Worm (Caenorhabditis elegans): ENCODE measurements around the gene nrps-1.

ce11 chrIII:11508816-11509215 lies 25.7 kb upstream of the nrps-1 start, which contains the start of gene Y66D12A.19:
- TF ChIP-seq rnt-1 (tag; optimal IDR thresholded peaks at IDR 0.05) = no peak
- no peak for TF ChIP-seq pag-3 (tag; optimal IDR thresholded peaks at IDR 0.05; ENCODE audit: borderline replicate concordance)
- no peak for TF ChIP-seq madf-2 (tag; optimal IDR thresholded peaks at IDR 0.05)
- TF ChIP-seq C38D4.7 (GFP tag; optimal IDR thresholded peaks at IDR 0.05) = no peak
- TF ChIP-seq pqm-1 (tag; optimal IDR thresholded peaks at IDR 0.05) = no peak
- TF ChIP-seq ceh-31 (tag; optimal IDR thresholded peaks at IDR 0.05) = no peak
- TF ChIP-seq K09A11.1 (tag; optimal IDR thresholded peaks at IDR 0.05; ENCODE audit: insufficient read depth) = no peak
- TF ChIP-seq nhr-11 (tag; optimal IDR thresholded peaks at IDR 0.05) = no peak
- TF ChIP-seq fkh-10 (GFP tag; optimal IDR thresholded peaks at IDR 0.05) = no peak
- no peak for TF ChIP-seq pha-4 (tag; optimal IDR thresholded peaks at IDR 0.05)
- no peak for TF ChIP-seq odd-2 (tag; optimal IDR thresholded peaks at IDR 0.05)
- TF ChIP-seq hlh-6 (tag; optimal IDR thresholded peaks at IDR 0.05) = no peak
- TF ChIP-seq F13H6.1 (tag; optimal IDR thresholded peaks at IDR 0.05) = no peak
